Fruit fly (Drosophila melanogaster) whole organism, embryonic: Measurements from ENCODE around the gene CG8630.

Source experiments
- CG17612 ChIP-seq: fragments of 200-800 bp; sonication (Bioruptor generic); IDR thresholded peaks from 2 replicates; pipeline ENCODE4 v1.3.6; 2022; ENCODE audit warnings: missing biosample characterization, missing genetic modification characterization
- CG8359 ChIP-seq: fragments of 200-800 bp; sonication (Bioruptor generic); optimal IDR thresholded peaks from 2 replicates; lab custom pipeline; 2017; ENCODE audit warnings: missing biosample characterization, mild to moderate bottlenecking, missing genetic modification characterization, borderline replicate concordance
- psq ChIP-seq: fragments of 200-800 bp; sonication (Bioruptor generic); optimal IDR thresholded peaks from 2 replicates; lab custom pipeline; 2017; ENCODE audit warnings: missing biosample characterization, missing genetic modification characterization

- TF ChIP-seq CG17612 (GFP tag; lab: Robert Waterston, UW) (no peak), CG8359 (GFP tag; lab: Kevin White, UChicago) (no peak), psq (no peak)
Measured at dm6 chr3R:13303126-13303525, 23.6 kb downstream of the CG8630 start, which contains the start of gene CG43208.
